Worm (Caenorhabditis elegans) whole organism, L1 larva: Measurements from ENCODE around the gene C16D9.4.

Experiments
- blmp-1 ChIP-seq: fragments of 150-350 bp; optimal IDR thresholded peaks from 2 replicates; lab custom pipeline; 2014; ENCODE audit warnings: missing biosample characterization, missing genetic modification characterization
- ceh-82 ChIP-seq, 3 experiments: fragments of 150-350 bp in 1 of 3; sonication (generic microtip) in 2 of 3; optimal IDR thresholded peaks; 2 replicates each; lab custom pipeline; 2014 to 2017; ENCODE audit warnings: missing biosample characterization in 3 of 3, missing genetic modification characterization in 3 of 3
- ceh-88 ChIP-seq: fragments of 200-800 bp; sonication (Bioruptor generic); IDR thresholded peaks from 2 replicates; pipeline ENCODE4 v1.3.6; 2022; ENCODE audit warnings: missing genetic modification characterization, missing compliant biosample characterization
- ces-1 ChIP-seq: fragments of 150-350 bp; optimal IDR thresholded peaks from 2 replicates; lab custom pipeline; 2014; ENCODE audit warnings: missing biosample characterization, missing genetic modification reagents, missing genetic modification characterization
- efl-1 ChIP-seq, 4 experiments: fragments of 150-350 bp; optimal IDR thresholded peaks in 3 of 4; peaks in 1 of 4; 1 replicate in 1 of 4; 2 replicates in 3 of 4; lab custom pipeline; 2014; ENCODE audit warnings: missing biosample characterization in 2 of 4, missing genetic modification characterization in 2 of 4, missing genetic modification reagents in 2 of 4
- fkh-4 ChIP-seq: sonication (generic microtip); optimal IDR thresholded peaks from 2 replicates; lab custom pipeline; 2016; ENCODE audit warnings: missing compliant biosample characterization, missing genetic modification characterization, borderline replicate concordance
- lin-35 ChIP-seq, 2 experiments: fragments of 150-350 bp; optimal IDR thresholded peaks; 2 replicates each; lab custom pipeline; 2014; ENCODE audit warnings: missing biosample characterization in 2 of 2, missing genetic modification characterization in 2 of 2, missing genetic modification reagents in 2 of 2
- lin-39 ChIP-seq: fragments of 150-350 bp; optimal IDR thresholded peaks from 2 replicates; lab custom pipeline; 2014; ENCODE audit warnings: missing biosample characterization, missing genetic modification reagents, missing genetic modification characterization
- nhr-11 ChIP-seq: fragments of 150-350 bp; optimal IDR thresholded peaks from 2 replicates; lab custom pipeline; 2014; ENCODE audit warnings: missing biosample characterization, missing genetic modification characterization
- nhr-77 ChIP-seq: fragments of 150-350 bp; optimal IDR thresholded peaks from 2 replicates; lab custom pipeline; 2014; ENCODE audit warnings: missing biosample characterization, missing genetic modification characterization
- pag-3 ChIP-seq: sonication (generic microtip); optimal IDR thresholded peaks from 2 replicates; lab custom pipeline; 2017; ENCODE audit warnings: missing genetic modification characterization, mild to moderate bottlenecking, missing compliant biosample characterization, antibody characterized with exemption, borderline replicate concordance; ENCODE audit not compliant: insufficient read depth
- rnt-1 ChIP-seq: sonication (generic microtip); optimal IDR thresholded peaks from 2 replicates; lab custom pipeline; 2016; ENCODE audit warnings: mild to moderate bottlenecking, missing genetic modification characterization, moderate library complexity, missing compliant biosample characterization
- unc-86 ChIP-seq: sonication (generic microtip); optimal IDR thresholded peaks from 2 replicates; lab custom pipeline; 2016; ENCODE audit warnings: missing genetic modification characterization, missing compliant biosample characterization
- ztf-11 ChIP-seq, 2 experiments: sonication (generic microtip); optimal IDR thresholded peaks; 2 replicates each; lab custom pipeline; 2016 to 2017; ENCODE audit warnings: missing genetic modification characterization in 2 of 2, missing biosample characterization in 1 of 2, missing compliant biosample characterization in 1 of 2

DNA sequence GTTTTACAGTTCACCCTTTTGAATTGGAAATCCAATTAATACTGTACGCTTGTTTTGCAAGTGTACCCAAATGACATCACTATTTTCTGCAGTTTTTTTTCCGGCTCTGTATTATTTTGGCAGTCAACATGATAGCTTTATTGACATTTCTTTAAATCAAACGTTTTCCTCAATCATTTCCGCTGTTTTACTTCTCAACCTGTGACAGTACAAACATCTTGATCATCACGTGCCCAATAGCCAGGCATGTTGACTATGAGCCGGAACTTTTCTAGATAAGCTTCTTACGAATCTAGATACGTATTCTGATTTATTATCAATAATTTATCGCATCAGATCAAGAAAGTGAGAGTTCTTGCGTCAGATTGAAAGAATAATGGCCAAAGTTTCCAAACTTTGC is 27.2 kb upstream of the C16D9.4 start:
- no peak for TF ChIP-seq ceh-82 (tag; optimal IDR thresholded peaks at IDR 0.05; lab: Kevin White, UChicago)
- no peak for TF ChIP-seq nhr-11
- TF ChIP-seq nhr-77 (tag; lab: Kevin White, UChicago) = no peak
- TF ChIP-seq blmp-1 (tag; lab: Kevin White, UChicago) = no peak
- TF ChIP-seq unc-86 = no peak
- no peak for TF ChIP-seq lin-39
- no peak for TF ChIP-seq pag-3 (tag; lab: Kevin White, UChicago)
- TF ChIP-seq efl-1 (optimal IDR thresholded peaks at IDR 0.05; lab: Kevin White, UChicago) = no peak
- TF ChIP-seq efl-1 (GFP tag; optimal IDR thresholded peaks at IDR 0.05 in 1 of 2; lab: Kevin White, UChicago) = no peak
- no peak for TF ChIP-seq fkh-4 (tag; lab: Kevin White, UChicago)
- no peak for TF ChIP-seq ces-1 (GFP tag; lab: Kevin White, UChicago)
- TF ChIP-seq ceh-88 (GFP tag; lab: Robert Waterston, UW) = no peak
- peak in 1 of 2 experiments; percentile 6 for TF ChIP-seq lin-35 (GFP tag; optimal IDR thresholded peaks at IDR 0.05; lab: Kevin White, UChicago)
- no peak for TF ChIP-seq ztf-11 (tag; optimal IDR thresholded peaks at IDR 0.05; lab: Kevin White, UChicago)
- TF ChIP-seq rnt-1 (tag; lab: Kevin White, UChicago) = no peak
